Fruit fly (Drosophila melanogaster) whole organism, embryonic: Measurements from ENCODE around the gene CG7607.

Experiments
- Atf6 ChIP-seq: fragments of 200-800 bp; sonication (Bioruptor generic); IDR thresholded peaks from 2 replicates; pipeline ENCODE4 v1.3.6; 2022; ENCODE audit warnings: missing biosample characterization, missing genetic modification characterization
- Bdp1 ChIP-seq: fragments of 200-800 bp; sonication (Bioruptor generic); optimal IDR thresholded peaks from 3 replicates; lab custom pipeline; 2016; ENCODE audit warnings: missing biosample characterization, missing genetic modification characterization
- BtbVII ChIP-seq: fragments of 200-800 bp; sonication (Bioruptor generic); optimal IDR thresholded peaks from 3 replicates; lab custom pipeline; 2017; ENCODE audit warnings: missing biosample characterization, mild to moderate bottlenecking, missing genetic modification characterization
- CG10366 ChIP-seq: fragments of 200-800 bp; sonication (Bioruptor generic); IDR thresholded peaks from 2 replicates; pipeline ENCODE4 v1.3.6; 2022; ENCODE audit warnings: missing biosample characterization, missing genetic modification characterization
- CG12299 ChIP-seq: fragments of 200-800 bp; sonication (Bioruptor generic); optimal IDR thresholded peaks from 2 replicates; lab custom pipeline; 2018; ENCODE audit warnings: missing biosample characterization, mild to moderate bottlenecking, missing genetic modification characterization
- CG13287 ChIP-seq: fragments of 200-800 bp; sonication (Bioruptor generic); IDR thresholded peaks from 2 replicates; pipeline ENCODE4 v1.3.6; 2022; ENCODE audit warnings: missing biosample characterization, missing genetic modification characterization; ENCODE audit not compliant: partially characterized antibody
- CG15696 ChIP-seq: fragments of 200-800 bp; sonication (Bioruptor generic); optimal IDR thresholded peaks from 2 replicates; lab custom pipeline; 2019; ENCODE audit warnings: missing biosample characterization, mild to moderate bottlenecking, missing genetic modification characterization, moderate library complexity
- CG17328 ChIP-seq: fragments of 200-800 bp; sonication (Bioruptor generic); IDR thresholded peaks from 2 replicates; pipeline ENCODE4 v1.3.6; 2022; ENCODE audit warnings: missing biosample characterization, missing genetic modification characterization
- CG17359 ChIP-seq: fragments of 200-800 bp; sonication (Bioruptor generic); optimal IDR thresholded peaks from 3 replicates; lab custom pipeline; 2018; ENCODE audit warnings: missing biosample characterization, mild to moderate bottlenecking, missing genetic modification characterization, moderate library complexity
- CG1832 ChIP-seq: fragments of 200-800 bp; sonication (Bioruptor generic); optimal IDR thresholded peaks from 2 replicates; lab custom pipeline; 2017; ENCODE audit warnings: missing biosample characterization, mild to moderate bottlenecking, missing genetic modification characterization, inconsistent platforms
- CG2678 ChIP-seq: fragments of 200-800 bp; sonication (Bioruptor generic); optimal IDR thresholded peaks from 3 replicates; lab custom pipeline; 2019; ENCODE audit warnings: missing biosample characterization, mild to moderate bottlenecking, missing genetic modification characterization, moderate library complexity
- CG32532 ChIP-seq: fragments of 200-800 bp; sonication (Bioruptor generic); IDR thresholded peaks from 2 replicates; pipeline ENCODE4 v1.3.6; 2022; ENCODE audit warnings: missing biosample characterization, missing genetic modification characterization
- CG34376 ChIP-seq: fragments of 200-800 bp; sonication (Bioruptor generic); optimal IDR thresholded peaks from 2 replicates; lab custom pipeline; 2018; ENCODE audit warnings: missing biosample characterization, mild to moderate bottlenecking, missing genetic modification characterization
- CG4707 ChIP-seq: fragments of 200-800 bp; sonication (Bioruptor generic); optimal IDR thresholded peaks from 2 replicates; lab custom pipeline; 2018; ENCODE audit warnings: missing biosample characterization, mild to moderate bottlenecking, missing genetic modification characterization, moderate library complexity
- CG4730 ChIP-seq: fragments of 200-800 bp; sonication (Bioruptor generic); IDR thresholded peaks from 2 replicates; pipeline ENCODE4 v1.3.6; 2022; ENCODE audit warnings: missing biosample characterization, missing genetic modification characterization
- CG5180 ChIP-seq: fragments of 200-800 bp; sonication (Bioruptor generic); optimal IDR thresholded peaks from 3 replicates; lab custom pipeline; 2017; ENCODE audit warnings: missing biosample characterization, missing genetic modification characterization, mild to moderate bottlenecking, moderate library complexity, missing genetic modification reagents
- CG6854 ChIP-seq: fragments of 200-800 bp; sonication (Bioruptor generic); optimal IDR thresholded peaks from 3 replicates; lab custom pipeline; 2017; ENCODE audit warnings: missing biosample characterization, mild to moderate bottlenecking, missing genetic modification characterization
- CG7372 ChIP-seq: fragments of 200-800 bp; sonication (Bioruptor generic); IDR thresholded peaks from 2 replicates; pipeline ENCODE4 v1.3.6; 2022; ENCODE audit warnings: missing biosample characterization, missing genetic modification characterization
- D19B ChIP-seq: fragments of 200-800 bp; sonication (Bioruptor generic); optimal IDR thresholded peaks from 2 replicates; lab custom pipeline; 2017; ENCODE audit warnings: missing biosample characterization, mild to moderate bottlenecking, missing genetic modification characterization
- Dip2 ChIP-seq: fragments of 200-800 bp; sonication (Bioruptor generic); IDR thresholded peaks from 2 replicates; pipeline ENCODE4 v1.3.6; 2022; ENCODE audit warnings: missing biosample characterization, missing genetic modification characterization
- Drgx ChIP-seq: fragments of 200-800 bp; sonication (Bioruptor generic); IDR thresholded peaks from 2 replicates; pipeline ENCODE4 v1.3.6; 2022; ENCODE audit warnings: missing biosample characterization, missing genetic modification characterization
- Ets65A ChIP-seq: fragments of 200-800 bp; sonication (Bioruptor generic); peaks from one replicate; lab custom pipeline; 2016; ENCODE audit warnings: missing biosample characterization, missing genetic modification characterization
- Fer1 ChIP-seq: fragments of 200-800 bp; sonication (Bioruptor generic); optimal IDR thresholded peaks from 2 replicates; lab custom pipeline; 2017; ENCODE audit warnings: missing biosample characterization, mild to moderate bottlenecking, missing genetic modification characterization
- Fer3 ChIP-seq: fragments of 200-800 bp; sonication (Bioruptor generic); optimal IDR thresholded peaks from 2 replicates; lab custom pipeline; 2018; ENCODE audit warnings: missing biosample characterization, mild to moderate bottlenecking, missing genetic modification characterization, moderate library complexity
- HHEX ChIP-seq: fragments of 200-800 bp; sonication (Bioruptor generic); optimal IDR thresholded peaks from 3 replicates; lab custom pipeline; 2017; ENCODE audit warnings: missing biosample characterization, mild to moderate bottlenecking, missing genetic modification characterization, missing genetic modification reagents
- Rx ChIP-seq: fragments of 200-800 bp; sonication (Bioruptor generic); IDR thresholded peaks from 2 replicates; pipeline ENCODE4 v1.3.6; 2022; ENCODE audit warnings: missing biosample characterization, missing genetic modification characterization
- Scr ChIP-seq: fragments of 200-800 bp; sonication (Bioruptor generic); IDR thresholded peaks from 2 replicates; pipeline ENCODE4 v1.3.6; 2022; ENCODE audit warnings: missing biosample characterization, missing genetic modification characterization; ENCODE audit not compliant: partially characterized antibody
- Spps ChIP-seq: fragments of 200-800 bp; sonication (Bioruptor generic); optimal IDR thresholded peaks from 2 replicates; lab custom pipeline; 2018; ENCODE audit warnings: missing biosample characterization, mild to moderate bottlenecking, missing genetic modification characterization
- Tbp ChIP-seq: fragments of >200 bp; optimal IDR thresholded peaks from 2 replicates; lab custom pipeline; 2018; ENCODE audit warnings: missing biosample characterization, missing genetic modification characterization
- exex ChIP-seq: fragments of 200-800 bp; sonication (Bioruptor generic); optimal IDR thresholded peaks from 4 replicates; lab custom pipeline; 2018; ENCODE audit warnings: missing biosample characterization, mild to moderate bottlenecking, missing genetic modification characterization, moderate library complexity
- fd102C ChIP-seq: fragments of 200-800 bp; sonication (Bioruptor generic); optimal IDR thresholded peaks from 2 replicates; lab custom pipeline; 2018; ENCODE audit warnings: missing biosample characterization, mild to moderate bottlenecking, missing genetic modification characterization, moderate library complexity
- fd3F ChIP-seq: fragments of 200-800 bp; sonication (Bioruptor generic); optimal IDR thresholded peaks from 2 replicates; lab custom pipeline; 2018; ENCODE audit warnings: missing biosample characterization, mild to moderate bottlenecking, missing genetic modification characterization, moderate library complexity
- fru ChIP-seq: fragments of >200 bp; optimal IDR thresholded peaks from 2 replicates; lab custom pipeline; 2017
- gce ChIP-seq: fragments of 200-800 bp; sonication (Bioruptor generic); IDR thresholded peaks from 3 replicates; pipeline ENCODE4 v1.3.6; 2022; ENCODE audit warnings: missing biosample characterization, missing genetic modification characterization
- grn ChIP-seq: fragments of 200-800 bp; sonication (Bioruptor generic); optimal IDR thresholded peaks from 3 replicates; lab custom pipeline; 2017; ENCODE audit warnings: missing biosample characterization, missing genetic modification characterization
- gsb-n ChIP-seq: fragments of 200-800 bp; sonication (Bioruptor generic); optimal IDR thresholded peaks from 3 replicates; lab custom pipeline; 2018; ENCODE audit warnings: missing biosample characterization, mild to moderate bottlenecking, missing genetic modification characterization
- hkb ChIP-seq, 2 experiments: fragments of 200-800 bp in 1 of 2; fragments of >200 bp in 1 of 2; sonication (Bioruptor generic) in 1 of 2; IDR thresholded peaks in 1 of 2; optimal IDR thresholded peaks in 1 of 2; 2 replicates each; pipeline versions ENCODE4 v1.3.6 to Lab custom; 2017 to 2022; ENCODE audit warnings: missing biosample characterization in 1 of 2, missing genetic modification characterization in 1 of 2
- lab ChIP-seq: fragments of 200-800 bp; sonication (Bioruptor generic); optimal IDR thresholded peaks from 3 replicates; lab custom pipeline; 2017; ENCODE audit warnings: missing biosample characterization, missing genetic modification characterization, mild to moderate bottlenecking, moderate library complexity, missing genetic modification reagents
- mirr ChIP-seq: fragments of 200-800 bp; sonication (Bioruptor generic); optimal IDR thresholded peaks from 3 replicates; lab custom pipeline; 2018; ENCODE audit warnings: missing biosample characterization, mild to moderate bottlenecking, missing genetic modification characterization
- org-1 ChIP-seq: fragments of 200-800 bp; sonication (Bioruptor generic); optimal IDR thresholded peaks from 2 replicates; lab custom pipeline; 2017; ENCODE audit warnings: missing biosample characterization, missing genetic modification characterization
- pum ChIP-seq: fragments of 200-800 bp; sonication (Bioruptor generic); optimal IDR thresholded peaks from 2 replicates; lab custom pipeline; 2016; ENCODE audit warnings: missing biosample characterization, missing genetic modification characterization
- rib ChIP-seq: fragments of 200-800 bp; sonication (Bioruptor generic); IDR thresholded peaks from 2 replicates; pipeline ENCODE4 v1.3.6; 2022; ENCODE audit warnings: missing biosample characterization, missing genetic modification characterization
- sens-2 ChIP-seq: fragments of 200-800 bp; sonication (Bioruptor generic); IDR thresholded peaks from 2 replicates; pipeline ENCODE4 v1.3.6; 2022; ENCODE audit warnings: missing biosample characterization, missing genetic modification characterization
- seq ChIP-seq: fragments of 200-800 bp; sonication (Bioruptor generic); IDR thresholded peaks from 2 replicates; pipeline ENCODE4 v1.3.6; 2022; ENCODE audit warnings: missing biosample characterization, missing genetic modification characterization
- slbo ChIP-seq: fragments of 200-800 bp; sonication (Bioruptor generic); IDR thresholded peaks from 2 replicates; pipeline ENCODE4 v1.3.6; 2022; ENCODE audit warnings: missing biosample characterization, missing genetic modification characterization
- stc ChIP-seq: fragments of 200-800 bp; sonication (Bioruptor generic); IDR thresholded peaks from 2 replicates; pipeline ENCODE4 v1.3.6; 2022; ENCODE audit warnings: missing biosample characterization, missing genetic modification characterization
- tap ChIP-seq: fragments of 200-800 bp; optimal IDR thresholded peaks from 3 replicates; lab custom pipeline; 2019; ENCODE audit warnings: missing biosample characterization, mild to moderate bottlenecking, missing genetic modification characterization, moderate library complexity
- yki ChIP-seq: fragments of >200 bp; optimal IDR thresholded peaks from 3 replicates; lab custom pipeline; 2018
- zf30C ChIP-seq: fragments of 200-800 bp; sonication (Bioruptor generic); optimal IDR thresholded peaks from 3 replicates; lab custom pipeline; 2018; ENCODE audit warnings: missing biosample characterization, mild to moderate bottlenecking, missing genetic modification characterization

CG7607 gene

DNA sequence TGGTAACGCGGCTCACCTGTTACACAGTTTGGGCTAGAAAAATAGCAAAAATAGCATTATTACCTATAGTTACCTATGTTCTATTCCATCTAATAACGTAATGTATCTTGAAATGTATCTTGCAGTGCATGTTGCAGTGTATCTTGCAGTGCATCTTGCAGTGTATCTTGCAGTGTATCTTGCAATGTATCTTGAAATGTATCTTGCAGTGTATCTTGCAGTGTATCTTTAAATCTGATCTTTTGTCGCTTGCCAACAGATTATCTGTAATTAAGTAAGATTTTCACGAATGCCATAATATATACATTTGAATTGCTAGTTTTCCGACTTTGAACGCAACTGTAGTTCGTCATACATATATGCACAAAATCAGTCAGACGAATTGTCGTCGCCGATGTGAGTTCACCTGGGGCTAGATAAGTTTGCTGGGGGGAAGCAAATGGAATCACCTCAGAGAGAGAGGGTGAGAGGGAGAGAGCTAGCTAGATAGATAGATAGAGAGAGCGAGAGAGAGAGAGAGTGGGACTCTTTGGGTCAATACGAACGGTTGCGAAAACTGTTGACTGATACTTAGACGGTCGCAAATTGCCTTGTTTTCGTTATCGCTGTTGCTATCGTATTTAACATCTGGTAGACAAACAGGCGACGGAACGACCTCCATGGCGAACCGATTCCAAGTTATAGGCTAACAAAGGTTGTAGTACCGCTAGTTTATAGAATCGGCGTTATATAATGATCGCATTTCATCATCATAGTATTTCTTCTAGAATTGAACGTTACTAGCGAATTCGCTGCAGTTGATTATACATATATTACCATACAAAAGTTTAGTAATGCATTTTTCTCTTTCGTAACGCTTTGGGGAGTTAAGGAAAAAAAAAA is 43.2 kb downstream of the CG7607 start:
- TF ChIP-seq tap (tag; lab: Kevin White, UChicago) (no peak), rib (GFP tag; lab: Robert Waterston, UW) (peak; percentile 75), hkb (optimal IDR thresholded peaks at IDR 0.05; lab: Kevin White, UChicago) (no peak), hkb (GFP tag; IDR thresholded peaks at IDR 0.05; lab: Robert Waterston, UW) (peak; percentile 45; the same call in 1 of the 2 replicates), Spps (tag; lab: Kevin White, UChicago) (no peak), CG10366 (GFP tag; lab: Robert Waterston, UW) (no peak), grn (peak; percentile 64), Rx (no peak), CG7372 (GFP tag; lab: Robert Waterston, UW) (no peak), CG15696 (tag; lab: Kevin White, UChicago) (no peak), lab (GFP tag; lab: Kevin White, UChicago) (peak; percentile 56), pum (GFP tag; lab: Kevin White, UChicago) (no peak), gce (0 out of 3 replicates have a peak, but pooled peaks have one; percentile 14), CG32532 (GFP tag; lab: Robert Waterston, UW) (peak; percentile 38; the same call in 1 of the 2 replicates), Ets65A (GFP tag; lab: Kevin White, UChicago) (peak; percentile 7), fd3F (no peak), Drgx (GFP tag; lab: Robert Waterston, UW) (peak; percentile 16; the same call in 1 of the 2 replicates), Dip2 (GFP tag; lab: Robert Waterston, UW) (no peak), CG13287 (GFP tag; lab: Robert Waterston, UW) (no peak), exex (tag; lab: Kevin White, UChicago) (peak; percentile 61), org-1 (no peak), zf30C (peak; percentile 78), HHEX (GFP tag; lab: Kevin White, UChicago) (no peak), Fer1 (GFP tag; lab: Kevin White, UChicago) (peak; percentile 18), CG2678 (tag; lab: Kevin White, UChicago) (peak; percentile 21), Bdp1 (GFP tag; lab: Kevin White, UChicago) (no peak), stc (GFP tag; lab: Robert Waterston, UW) (0 out of 2 replicates have a peak, but pooled peaks have one; percentile 22), BtbVII (GFP tag; lab: Kevin White, UChicago) (peak; percentile 26), CG5180 (GFP tag; lab: Kevin White, UChicago) (no peak), slbo (peak; percentile 24; the same call in 1 of the 2 replicates), CG17359 (tag; lab: Kevin White, UChicago) (peak; percentile 23), gsb-n (tag; lab: Kevin White, UChicago) (no peak), CG34376 (GFP tag; lab: Kevin White, UChicago) (peak; percentile 37), sens-2 (GFP tag; lab: Robert Waterston, UW) (0 out of 2 replicates have a peak, but pooled peaks have one; percentile 12), CG17328 (GFP tag; lab: Robert Waterston, UW) (no peak), CG4730 (GFP tag; lab: Robert Waterston, UW) (no peak), D19B (GFP tag; lab: Kevin White, UChicago) (no peak), seq (GFP tag; lab: Robert Waterston, UW) (peak; percentile 26; the same call in 1 of the 2 replicates), CG4707 (GFP tag; lab: Kevin White, UChicago) (no peak), Atf6 (peak; percentile 45; the same call in 1 of the 2 replicates), Scr (GFP tag; lab: Robert Waterston, UW) (no peak), fd102C (GFP tag; lab: Kevin White, UChicago) (peak; percentile 24), CG6854 (GFP tag; lab: Kevin White, UChicago) (no peak), yki (lab: Kevin White, UChicago) (peak; percentile 22), Fer3 (tag; lab: Kevin White, UChicago) (no peak), CG12299 (tag; lab: Kevin White, UChicago) (no peak), CG1832 (GFP tag; lab: Kevin White, UChicago) (peak; percentile 56), mirr (peak; percentile 85), fru (lab: Kevin White, UChicago) (no peak), Tbp (GFP tag; lab: Kevin White, UChicago) (no peak)
